Worm (Caenorhabditis elegans): ENCODE results near the gene rpoa-49.

rpoa-49 gene

DNA sequence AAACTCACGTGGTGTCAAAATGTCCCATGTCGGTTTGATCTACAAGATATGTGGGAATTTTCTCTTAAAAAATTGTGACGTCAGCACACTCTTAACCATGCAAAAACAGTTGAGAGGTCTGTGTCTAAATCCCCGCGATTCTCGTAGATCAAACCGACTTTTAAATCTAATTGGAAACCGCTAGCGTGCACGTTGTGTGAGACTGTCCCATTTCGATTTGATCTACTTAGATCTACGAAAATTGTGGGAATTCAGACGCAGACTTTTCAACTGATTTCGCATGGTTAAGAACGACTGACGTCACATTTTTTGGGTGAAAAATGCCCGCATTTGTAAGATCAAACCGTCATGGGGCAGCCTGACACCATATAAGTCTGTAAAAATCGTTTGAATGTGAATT, 13.0 kb downstream of the rpoa-49 start:
- TF ChIP-seq hlh-30 (tag; optimal IDR thresholded peaks at IDR 0.05; ENCODE audit: insufficient read depth) (no peak), unc-3 (GFP tag; conservative IDR thresholded peaks at IDR 0.05) (no peak), unc-3 (tag; optimal IDR thresholded peaks at IDR 0.05) (no peak), ceh-18 (tag; optimal IDR thresholded peaks at IDR 0.05) (no peak), syd-9 (tag; optimal IDR thresholded peaks at IDR 0.05) (no peak), pqm-1 (tag; optimal IDR thresholded peaks at IDR 0.05) (no peak), ceh-34 (tag; optimal IDR thresholded peaks at IDR 0.05) (no peak), pag-3 (tag; optimal IDR thresholded peaks at IDR 0.05; ENCODE audit: borderline replicate concordance) (no peak), pros-1 (tag; optimal IDR thresholded peaks at IDR 0.05) (no peak), odd-2 (tag; optimal IDR thresholded peaks at IDR 0.05) (no peak), ceh-24 (tag; optimal IDR thresholded peaks at IDR 0.05) (no peak), nhr-11 (tag; optimal IDR thresholded peaks at IDR 0.05) (no peak), unc-42 (tag; optimal IDR thresholded peaks at IDR 0.05) (no peak), gmeb-2 (tag; optimal IDR thresholded peaks at IDR 0.05) (no peak), rnt-1 (tag; optimal IDR thresholded peaks at IDR 0.05) (no peak), fax-1 (tag; optimal IDR thresholded peaks at IDR 0.05) (no peak), eyg-1 (tag; optimal IDR thresholded peaks at IDR 0.05) (no peak), elt-2 (tag; optimal IDR thresholded peaks at IDR 0.05) (no peak), pat-9 (tag; optimal IDR thresholded peaks at IDR 0.05) (no peak)

DNA sequence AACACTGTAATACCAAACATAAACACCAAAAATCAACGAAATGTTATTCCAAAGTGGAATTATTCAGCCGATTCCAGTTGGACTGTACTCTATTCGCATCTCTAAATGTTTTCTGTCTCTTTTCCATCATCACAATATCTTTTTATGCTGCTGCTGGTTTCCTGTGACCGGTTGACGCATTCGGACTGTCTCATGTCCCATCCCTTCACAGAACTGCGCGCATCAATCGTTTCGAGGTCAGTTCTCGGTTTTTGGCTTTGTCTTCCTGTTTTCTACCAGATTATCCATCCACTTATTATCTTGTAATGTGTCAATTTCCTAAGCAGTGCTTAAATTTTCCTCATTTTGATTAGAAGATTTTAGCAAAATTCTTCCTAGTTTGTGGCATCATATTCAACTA, 15.2 kb downstream of the rpoa-49 start:
- no peak for TF ChIP-seq ceh-2 (tag; optimal IDR thresholded peaks at IDR 0.05)
- TF ChIP-seq ceh-19 (GFP tag; optimal IDR thresholded peaks at IDR 0.05), result no peak
- no peak for TF ChIP-seq ceh-30 (tag; optimal IDR thresholded peaks at IDR 0.05)
- no peak for TF ChIP-seq pha-4 (tag; optimal IDR thresholded peaks at IDR 0.05)
- TF ChIP-seq mec-3 (tag; optimal IDR thresholded peaks at IDR 0.05; ENCODE audit: borderline replicate concordance), result no peak
- TF ChIP-seq ama-1 (optimal IDR thresholded peaks at IDR 0.05), result no peak
- TF ChIP-seq sox-4 (tag; optimal IDR thresholded peaks at IDR 0.05), result no peak
- no peak for TF ChIP-seq ceh-6 (GFP tag; optimal IDR thresholded peaks at IDR 0.05)

DNA sequence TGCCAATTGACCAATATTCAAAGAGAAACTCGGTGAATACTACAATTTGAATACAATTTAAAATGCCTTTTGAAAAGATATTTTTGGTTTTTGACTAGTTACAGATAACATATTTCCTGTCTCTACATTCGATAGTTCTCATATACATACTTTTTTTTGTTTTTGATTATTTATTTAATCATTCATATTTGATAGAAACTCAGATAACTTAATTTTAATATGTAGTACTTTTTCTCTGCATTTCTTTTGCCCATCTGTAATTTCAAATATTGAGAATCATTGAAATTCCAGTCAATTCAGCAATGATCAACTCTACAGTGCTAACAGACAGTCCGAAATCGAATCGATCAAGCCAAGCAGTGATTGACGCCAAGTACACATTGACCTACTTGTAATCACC, 16.2 kb downstream of the rpoa-49 start, which contains the start of gene C23H3.2:
Gene C23H3.2 (plus strand): TSS at position 301 of the 400 bp plus-strand sequence.
- no peak for TF ChIP-seq odd-2 (tag; optimal IDR thresholded peaks at IDR 0.05)

DNA sequence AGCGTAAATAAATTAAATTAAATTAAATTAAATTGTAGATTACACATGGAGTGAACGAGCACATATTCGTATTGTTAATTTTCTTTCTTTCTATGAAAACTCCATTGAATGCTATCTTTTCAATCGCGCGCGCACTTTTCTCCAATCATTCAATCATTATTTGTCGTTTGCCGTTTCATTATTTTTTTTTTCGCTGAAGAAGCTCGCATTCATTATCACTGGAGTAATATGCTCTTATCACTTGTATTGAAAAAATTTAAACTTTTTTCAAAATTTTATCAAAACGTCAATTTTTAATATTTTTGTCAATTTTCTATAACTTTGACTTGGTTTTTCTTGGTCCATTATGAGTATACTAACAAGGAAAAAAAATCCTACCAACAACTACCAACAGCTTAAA, 20.6 kb downstream of the rpoa-49 start:
- TF ChIP-seq hlh-8 (tag; optimal IDR thresholded peaks at IDR 0.05) (no peak), ets-4 (tag; optimal IDR thresholded peaks at IDR 0.05) (no peak), dmd-4 (tag; optimal IDR thresholded peaks at IDR 0.05; ENCODE audit: borderline replicate concordance) (no peak)

DNA sequence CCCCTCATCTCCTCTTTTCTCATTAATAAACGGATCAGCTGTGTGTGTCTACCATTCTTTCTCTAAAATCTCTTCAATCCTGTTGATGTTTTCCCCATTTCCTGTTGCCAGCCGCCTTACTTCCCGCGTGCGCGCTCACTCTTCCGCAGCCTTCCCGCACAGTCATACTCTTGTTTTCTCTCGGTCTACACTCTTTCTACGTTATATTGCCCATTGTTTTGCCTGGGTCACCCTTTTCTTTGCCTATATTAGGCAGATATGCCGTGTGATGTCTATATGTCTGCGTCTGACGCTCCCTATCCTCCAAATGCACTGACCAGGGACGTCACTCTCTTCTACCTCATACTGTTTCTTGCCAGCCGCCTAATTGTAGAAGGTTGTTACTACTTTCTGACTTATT, 21.5 kb downstream of the rpoa-49 start:
- TF ChIP-seq rnt-1 (tag; optimal IDR thresholded peaks at IDR 0.05) (peak; percentile 31), ref-2 (tag; optimal IDR thresholded peaks at IDR 0.05) (peak; percentile 92), tbx-7 (tag; optimal IDR thresholded peaks at IDR 0.05) (peak; percentile 38), K09A11.1 (tag; optimal IDR thresholded peaks at IDR 0.05; ENCODE audit: insufficient read depth) (no peak), eyg-1 (tag; optimal IDR thresholded peaks at IDR 0.05) (peak; percentile 84), pros-1 (tag; optimal IDR thresholded peaks at IDR 0.05) (peak; percentile 83), ceh-30 (tag; optimal IDR thresholded peaks at IDR 0.05) (peak; percentile 63), elt-2 (tag; optimal IDR thresholded peaks at IDR 0.05) (peak; percentile 39), pax-1 (tag; optimal IDR thresholded peaks at IDR 0.05) (peak; percentile 79), unc-42 (tag; optimal IDR thresholded peaks at IDR 0.05) (peak; percentile 13), pha-4 (tag; optimal IDR thresholded peaks at IDR 0.05) (no peak), ceh-9 (tag; optimal IDR thresholded peaks at IDR 0.05) (no peak), ceh-2 (tag; optimal IDR thresholded peaks at IDR 0.05) (peak; percentile 64), ceh-24 (tag; optimal IDR thresholded peaks at IDR 0.05) (no peak), npax-4 (tag; optimal IDR thresholded peaks at IDR 0.05) (no peak), ztf-16 (tag; optimal IDR thresholded peaks at IDR 0.05) (no peak), hlh-30 (tag; optimal IDR thresholded peaks at IDR 0.05; ENCODE audit: insufficient read depth) (peak; percentile 84), ets-4 (tag; optimal IDR thresholded peaks at IDR 0.05) (peak; percentile 75), pha-2 (tag; optimal IDR thresholded peaks at IDR 0.05) (peak; percentile 1), F13H6.1 (tag; optimal IDR thresholded peaks at IDR 0.05) (no peak), pqm-1 (tag; optimal IDR thresholded peaks at IDR 0.05) (peak; percentile 3), C38D4.7 (GFP tag; optimal IDR thresholded peaks at IDR 0.05) (no peak), unc-55 (GFP tag; optimal IDR thresholded peaks at IDR 0.05) (peak; percentile 69), ceh-34 (tag; optimal IDR thresholded peaks at IDR 0.05) (peak; percentile 63), gmeb-2 (tag; optimal IDR thresholded peaks at IDR 0.05) (no peak), fkh-6 (tag; optimal IDR thresholded peaks at IDR 0.05) (no peak), hlh-8 (tag; optimal IDR thresholded peaks at IDR 0.05) (peak; percentile 76), ceh-19 (GFP tag; optimal IDR thresholded peaks at IDR 0.05) (no peak), ceh-31 (tag; optimal IDR thresholded peaks at IDR 0.05) (peak; percentile 79), che-1 (tag; optimal IDR thresholded peaks at IDR 0.05) (no peak), syd-9 (tag; optimal IDR thresholded peaks at IDR 0.05) (peak; percentile 17)
